Worm (Caenorhabditis elegans) whole organism, L1 larva: ENCODE measurements around the gene glrx-21.

Experiments used
- aha-1 ChIP-seq: fragments of 150-350 bp; optimal IDR thresholded peaks from 2 replicates; lab custom pipeline; 2014; ENCODE audit warnings: missing biosample characterization, missing genetic modification characterization
- aly-2 ChIP-seq: fragments of 150-350 bp; optimal IDR thresholded peaks from 2 replicates; lab custom pipeline; 2014; ENCODE audit warnings: missing biosample characterization, missing genetic modification characterization
- ama-1 ChIP-seq: fragments of 150-350 bp; optimal IDR thresholded peaks from 2 replicates; lab custom pipeline; 2014
- ces-1 ChIP-seq: fragments of 150-350 bp; optimal IDR thresholded peaks from 2 replicates; lab custom pipeline; 2014; ENCODE audit warnings: missing biosample characterization, missing genetic modification reagents, missing genetic modification characterization
- ets-5 ChIP-seq: fragments of 200-800 bp; sonication (Bioruptor generic); IDR thresholded peaks from 2 replicates; pipeline ENCODE4 v1.3.6; 2022; ENCODE audit warnings: missing genetic modification characterization, missing compliant biosample characterization
- fkh-8 ChIP-seq: sonication (generic microtip); optimal IDR thresholded peaks from 2 replicates; lab custom pipeline; 2016; ENCODE audit warnings: mild to moderate bottlenecking, missing genetic modification characterization, missing compliant biosample characterization
- jun-1 ChIP-seq: fragments of 150-350 bp; optimal IDR thresholded peaks from 2 replicates; lab custom pipeline; 2014; ENCODE audit warnings: missing biosample characterization, missing genetic modification reagents, missing genetic modification characterization
- lin-39 ChIP-seq: fragments of 150-350 bp; optimal IDR thresholded peaks from 2 replicates; lab custom pipeline; 2014; ENCODE audit warnings: missing biosample characterization, missing genetic modification reagents, missing genetic modification characterization
- nhr-237 ChIP-seq: fragments of 150-350 bp; optimal IDR thresholded peaks from 2 replicates; lab custom pipeline; 2014; ENCODE audit warnings: missing biosample characterization, missing genetic modification characterization
- nhr-76 ChIP-seq: sonication (generic microtip); optimal IDR thresholded peaks from 2 replicates; lab custom pipeline; 2017; ENCODE audit warnings: missing biosample characterization, missing genetic modification characterization
- snpc-4 ChIP-seq: fragments of 150-350 bp; optimal IDR thresholded peaks from 2 replicates; lab custom pipeline; 2014; ENCODE audit warnings: missing biosample characterization, missing genetic modification characterization
- zag-1 ChIP-seq: fragments of 150-350 bp; optimal IDR thresholded peaks from 2 replicates; lab custom pipeline; 2014; ENCODE audit warnings: missing biosample characterization, missing genetic modification characterization

ce11 chrIII:5334517-5335049 is 11.3 kb downstream of the glrx-21 start:
- TF ChIP-seq snpc-4 (tag; lab: Kevin White, UChicago) (no peak), zag-1 (no peak), ets-5 (GFP tag; lab: Robert Waterston, UW) (no peak), jun-1 (tag; lab: Kevin White, UChicago) (no peak), lin-39 (no peak), aha-1 (tag; lab: Kevin White, UChicago) (no peak), aly-2 (tag; lab: Kevin White, UChicago) (no peak), nhr-237 (no peak), fkh-8 (tag; lab: Kevin White, UChicago) (peak; percentile 62), nhr-76 (tag; lab: Kevin White, UChicago) (no peak), ces-1 (no peak), ama-1 (lab: Kevin White, UChicago) (no peak)
